Fruit fly (Drosophila melanogaster) whole organism, embryonic: ENCODE results near the gene alpha-Spec.

Experiments used
- Asciz ChIP-seq: fragments of 200-800 bp; sonication (Bioruptor generic); optimal IDR thresholded peaks from 2 replicates; lab custom pipeline; 2017; ENCODE audit warnings: missing biosample characterization, mild to moderate bottlenecking, missing genetic modification characterization, missing genetic modification reagents
- BEAF-32 ChIP-seq: fragments of 200-800 bp; sonication (Bioruptor generic); optimal IDR thresholded peaks from 3 replicates; lab custom pipeline; 2017; ENCODE audit warnings: missing biosample characterization, missing genetic modification characterization, mild to moderate bottlenecking, moderate library complexity, missing genetic modification reagents
- Blimp-1 ChIP-seq: fragments of 200-800 bp; sonication (Bioruptor generic); optimal IDR thresholded peaks from 3 replicates; lab custom pipeline; 2018; ENCODE audit warnings: missing biosample characterization, missing genetic modification characterization, mild to moderate bottlenecking, moderate library complexity, missing genetic modification reagents
- CG10209 ChIP-seq: fragments of 200-800 bp; sonication (Bioruptor generic); optimal IDR thresholded peaks from 3 replicates; lab custom pipeline; 2017; ENCODE audit warnings: missing biosample characterization, mild to moderate bottlenecking, missing genetic modification characterization, missing genetic modification reagents
- CG10959 ChIP-seq: fragments of 200-800 bp; sonication (Bioruptor generic); IDR thresholded peaks from 2 replicates; pipeline ENCODE4 v1.3.6; 2022; ENCODE audit warnings: missing biosample characterization, missing genetic modification characterization
- CG12071 ChIP-seq: fragments of 200-800 bp; sonication (Bioruptor generic); optimal IDR thresholded peaks from 3 replicates; lab custom pipeline; 2018; ENCODE audit warnings: missing biosample characterization, mild to moderate bottlenecking, missing genetic modification characterization
- CG12104 ChIP-seq: fragments of 200-800 bp; sonication (Bioruptor generic); optimal IDR thresholded peaks from 3 replicates; lab custom pipeline; 2016; ENCODE audit warnings: missing biosample characterization, missing genetic modification characterization
- CG14965 ChIP-seq: fragments of 200-800 bp; sonication (Bioruptor generic); optimal IDR thresholded peaks from 2 replicates; lab custom pipeline; 2016; ENCODE audit warnings: missing biosample characterization, missing genetic modification characterization, borderline replicate concordance
- CG15073 ChIP-seq: fragments of 200-800 bp; sonication (Bioruptor generic); optimal IDR thresholded peaks from 2 replicates; lab custom pipeline; 2016; ENCODE audit warnings: missing biosample characterization, missing genetic modification characterization
- CG15479 ChIP-seq: fragments of 200-800 bp; sonication (Bioruptor generic); optimal IDR thresholded peaks from 3 replicates; lab custom pipeline; 2019; ENCODE audit warnings: missing biosample characterization, mild to moderate bottlenecking, missing genetic modification characterization, moderate library complexity
- CG15514 ChIP-seq: fragments of 200-800 bp; sonication (Bioruptor generic); optimal IDR thresholded peaks from 3 replicates; lab custom pipeline; 2017; ENCODE audit warnings: missing biosample characterization, missing genetic modification characterization, mild to moderate bottlenecking, moderate library complexity, missing genetic modification reagents
- CG15696 ChIP-seq: fragments of 200-800 bp; sonication (Bioruptor generic); optimal IDR thresholded peaks from 2 replicates; lab custom pipeline; 2019; ENCODE audit warnings: missing biosample characterization, mild to moderate bottlenecking, missing genetic modification characterization, moderate library complexity
- CG1603 ChIP-seq: fragments of 200-800 bp; sonication (Bioruptor generic); optimal IDR thresholded peaks from 2 replicates; lab custom pipeline; 2019; ENCODE audit warnings: missing biosample characterization, mild to moderate bottlenecking, missing genetic modification characterization, moderate library complexity
- CG16815 ChIP-seq: fragments of 200-800 bp; sonication (Bioruptor generic); optimal IDR thresholded peaks from 3 replicates; lab custom pipeline; 2017; ENCODE audit warnings: missing biosample characterization, mild to moderate bottlenecking, missing genetic modification characterization
- CG17802 ChIP-seq: fragments of 200-800 bp; sonication (Bioruptor generic); optimal IDR thresholded peaks from 2 replicates; lab custom pipeline; 2018; ENCODE audit warnings: missing biosample characterization, mild to moderate bottlenecking, missing genetic modification characterization, moderate library complexity
- CG18262 ChIP-seq: fragments of 200-800 bp; optimal IDR thresholded peaks from 3 replicates; lab custom pipeline; 2019; ENCODE audit warnings: missing biosample characterization, mild to moderate bottlenecking, missing genetic modification characterization, moderate library complexity
- CG1832 ChIP-seq: fragments of 200-800 bp; sonication (Bioruptor generic); optimal IDR thresholded peaks from 2 replicates; lab custom pipeline; 2017; ENCODE audit warnings: missing biosample characterization, mild to moderate bottlenecking, missing genetic modification characterization, inconsistent platforms
- CG34376 ChIP-seq: fragments of 200-800 bp; sonication (Bioruptor generic); optimal IDR thresholded peaks from 2 replicates; lab custom pipeline; 2018; ENCODE audit warnings: missing biosample characterization, mild to moderate bottlenecking, missing genetic modification characterization
- CG42726 ChIP-seq: fragments of 200-800 bp; sonication (Bioruptor generic); IDR thresholded peaks from 2 replicates; pipeline ENCODE4 v1.3.6; 2022; ENCODE audit warnings: missing biosample characterization, missing genetic modification characterization; ENCODE audit not compliant: partially characterized antibody
- CG6765 ChIP-seq: fragments of 200-800 bp; sonication (Bioruptor generic); optimal IDR thresholded peaks from 3 replicates; lab custom pipeline; 2017; ENCODE audit warnings: missing biosample characterization, mild to moderate bottlenecking, missing genetic modification characterization
- CG7745 ChIP-seq: fragments of 200-800 bp; sonication (Bioruptor generic); optimal IDR thresholded peaks from 2 replicates; lab custom pipeline; 2018; ENCODE audit warnings: missing biosample characterization, mild to moderate bottlenecking, missing genetic modification characterization, moderate library complexity
- CG7987 ChIP-seq: fragments of 200-800 bp; sonication (Bioruptor generic); optimal IDR thresholded peaks from 2 replicates; lab custom pipeline; 2018; ENCODE audit warnings: missing biosample characterization, mild to moderate bottlenecking, missing genetic modification characterization, moderate library complexity
- CG8281 ChIP-seq: fragments of 200-800 bp; sonication (Bioruptor generic); optimal IDR thresholded peaks from 2 replicates; lab custom pipeline; 2018; ENCODE audit warnings: missing biosample characterization, mild to moderate bottlenecking, missing genetic modification characterization, moderate library complexity
- D19B ChIP-seq: fragments of 200-800 bp; sonication (Bioruptor generic); optimal IDR thresholded peaks from 2 replicates; lab custom pipeline; 2017; ENCODE audit warnings: missing biosample characterization, mild to moderate bottlenecking, missing genetic modification characterization
- GATAe ChIP-seq: fragments of 200-800 bp; sonication (Bioruptor generic); conservative IDR thresholded peaks from 2 replicates; pipeline ENCODE4 v1.3.6; 2022; ENCODE audit warnings: missing biosample characterization, missing genetic modification characterization
- HmgD ChIP-seq: fragments of 200-800 bp; sonication (Bioruptor generic); optimal IDR thresholded peaks from 3 replicates; lab custom pipeline; 2016; ENCODE audit warnings: missing biosample characterization, missing genetic modification characterization
- Neu2 ChIP-seq: fragments of 200-800 bp; sonication (Bioruptor generic); optimal IDR thresholded peaks from 3 replicates; lab custom pipeline; 2016; ENCODE audit warnings: missing biosample characterization, missing genetic modification characterization, borderline replicate concordance
- NfI ChIP-seq: fragments of 200-800 bp; sonication (Bioruptor generic); optimal IDR thresholded peaks from 3 replicates; lab custom pipeline; 2018; ENCODE audit warnings: missing biosample characterization, mild to moderate bottlenecking, missing genetic modification characterization, moderate library complexity
- Optix ChIP-seq: fragments of 200-800 bp; sonication (Bioruptor generic); IDR thresholded peaks from 3 replicates; pipeline ENCODE4 v1.3.6; 2022; ENCODE audit warnings: missing biosample characterization, missing genetic modification characterization
- Sry-β ChIP-seq: fragments of 200-800 bp; sonication (Bioruptor generic); optimal IDR thresholded peaks from 2 replicates; lab custom pipeline; 2018; ENCODE audit warnings: missing biosample characterization, mild to moderate bottlenecking, missing genetic modification characterization, moderate library complexity
- ac ChIP-seq: fragments of 200-800 bp; sonication (Bioruptor generic); optimal IDR thresholded peaks from 3 replicates; lab custom pipeline; 2017; ENCODE audit warnings: missing biosample characterization, mild to moderate bottlenecking, missing genetic modification characterization
- bcd ChIP-seq: fragments of 200-800 bp; sonication (Bioruptor generic); optimal IDR thresholded peaks from 2 replicates; lab custom pipeline; 2017; ENCODE audit warnings: missing biosample characterization, mild to moderate bottlenecking, missing genetic modification characterization
- bigmax ChIP-seq: fragments of 200-800 bp; sonication (Bioruptor generic); optimal IDR thresholded peaks from 2 replicates; lab custom pipeline; 2018; ENCODE audit warnings: missing biosample characterization, mild to moderate bottlenecking, missing genetic modification characterization
- dati ChIP-seq: fragments of 200-800 bp; sonication (Bioruptor generic); IDR thresholded peaks from 2 replicates; pipeline ENCODE4 v1.3.6; 2022; ENCODE audit warnings: missing biosample characterization, missing genetic modification characterization
- dpn ChIP-seq, 2 experiments: fragments of 200-800 bp; sonication (Bioruptor generic); optimal IDR thresholded peaks; 3 replicates each; lab custom pipeline; 2016; ENCODE audit warnings: missing biosample characterization in 2 of 2, missing genetic modification characterization in 2 of 2
- gce ChIP-seq: fragments of 200-800 bp; sonication (Bioruptor generic); IDR thresholded peaks from 3 replicates; pipeline ENCODE4 v1.3.6; 2022; ENCODE audit warnings: missing biosample characterization, missing genetic modification characterization
- hkb ChIP-seq, 2 experiments: fragments of 200-800 bp in 1 of 2; fragments of >200 bp in 1 of 2; sonication (Bioruptor generic) in 1 of 2; IDR thresholded peaks in 1 of 2; optimal IDR thresholded peaks in 1 of 2; 2 replicates each; pipeline versions ENCODE4 v1.3.6 to Lab custom; 2017 to 2022; ENCODE audit warnings: missing biosample characterization in 1 of 2, missing genetic modification characterization in 1 of 2
- ken ChIP-seq: fragments of 200-800 bp; sonication (Bioruptor generic); IDR thresholded peaks from 3 replicates; pipeline ENCODE4 v1.3.6; 2022; ENCODE audit warnings: missing biosample characterization, missing genetic modification characterization
- lbe ChIP-seq: fragments of 200-800 bp; sonication (Bioruptor generic); optimal IDR thresholded peaks from 2 replicates; lab custom pipeline; 2016; ENCODE audit warnings: missing biosample characterization, mild to moderate bottlenecking, missing genetic modification characterization
- nmo ChIP-seq: fragments of 200-800 bp; sonication (Bioruptor generic); optimal IDR thresholded peaks from 2 replicates; lab custom pipeline; 2018; ENCODE audit warnings: missing biosample characterization, mild to moderate bottlenecking, missing genetic modification characterization, moderate library complexity
- onecut ChIP-seq: fragments of 200-800 bp; sonication (Bioruptor generic); IDR thresholded peaks from 2 replicates; pipeline ENCODE4 v1.3.6; 2022; ENCODE audit warnings: missing biosample characterization, missing genetic modification characterization
- sc ChIP-seq, 3 experiments: fragments of >200 bp in 2 of 3; fragments of 200-800 bp in 1 of 3; sonication (Bioruptor generic) in 1 of 3; optimal IDR thresholded peaks; 2 replicates in 2 of 3; 3 replicates in 1 of 3; lab custom pipeline; 2017; ENCODE audit warnings: mild to moderate bottlenecking in 1 of 3, missing biosample characterization in 1 of 3, missing genetic modification characterization in 1 of 3, missing genetic modification reagents in 1 of 3
- sr ChIP-seq: fragments of 200-800 bp; sonication (Bioruptor generic); IDR thresholded peaks from 3 replicates; pipeline ENCODE4 v1.3.6; 2022; ENCODE audit warnings: missing biosample characterization, missing genetic modification characterization
- sug ChIP-seq: fragments of 200-800 bp; optimal IDR thresholded peaks from 2 replicates; lab custom pipeline; 2019; ENCODE audit warnings: missing biosample characterization, mild to moderate bottlenecking, missing genetic modification characterization, moderate library complexity
- tgo ChIP-seq: fragments of 200-800 bp; sonication (Bioruptor generic); IDR thresholded peaks from 3 replicates; pipeline ENCODE4 v1.3.6; 2022; ENCODE audit warnings: missing biosample characterization, missing genetic modification characterization
- wek ChIP-seq: fragments of 200-800 bp; sonication (Bioruptor generic); optimal IDR thresholded peaks from 3 replicates; lab custom pipeline; 2018; ENCODE audit warnings: missing biosample characterization, mild to moderate bottlenecking, missing genetic modification characterization, moderate library complexity

alpha-Spec gene

DNA sequence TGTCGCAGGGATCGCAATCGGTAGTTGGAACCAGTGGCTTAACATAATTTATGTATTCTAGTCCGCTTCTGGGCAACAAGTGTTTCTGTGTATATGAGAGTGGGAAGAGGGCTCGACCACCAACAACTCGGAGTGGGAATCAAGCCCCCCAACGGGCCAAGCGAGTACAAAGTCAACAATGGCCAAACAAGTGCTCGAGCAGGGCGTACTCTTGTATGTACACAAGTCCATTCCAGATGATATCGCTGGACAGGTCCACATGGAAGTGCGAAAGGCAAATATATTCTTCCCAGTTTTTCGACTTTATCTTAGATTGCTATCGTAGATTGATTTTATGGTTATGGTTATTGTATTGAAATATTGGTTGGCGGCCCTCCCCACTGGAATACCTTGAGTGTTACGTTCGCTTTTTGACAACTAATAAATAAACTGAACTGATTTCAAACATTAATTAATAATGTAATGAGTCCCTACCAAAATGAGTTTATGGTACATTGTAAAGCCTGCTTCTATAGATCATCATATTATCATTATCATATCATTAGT is 52.5 kb downstream of the alpha-Spec start (continued):
- TF ChIP-seq CG18262 (tag; lab: Kevin White, UChicago) (peak; percentile 14), dpn (GFP tag; optimal IDR thresholded peaks at IDR 0.05; lab: Kevin White, UChicago) (no peak), tgo (GFP tag; lab: Robert Waterston, UW) (no peak), gce (no peak), CG17802 (no peak), CG8281 (tag; lab: Kevin White, UChicago) (peak; percentile 78), NfI (GFP tag; lab: Kevin White, UChicago) (no peak), bigmax (GFP tag; lab: Kevin White, UChicago) (no peak), CG1832 (GFP tag; lab: Kevin White, UChicago) (no peak), D19B (GFP tag; lab: Kevin White, UChicago) (no peak), onecut (GFP tag; lab: Robert Waterston, UW) (peak; percentile 16), Blimp-1 (GFP tag; lab: Kevin White, UChicago) (no peak), CG15514 (GFP tag; lab: Kevin White, UChicago) (peak; percentile 36), CG15479 (no peak), CG34376 (GFP tag; lab: Kevin White, UChicago) (peak; percentile 94), CG14965 (GFP tag; lab: Kevin White, UChicago) (no peak), CG6765 (peak; percentile 2), CG10959 (GFP tag; lab: Robert Waterston, UW) (no peak), nmo (GFP tag; lab: Kevin White, UChicago) (no peak), sr (GFP tag; lab: Robert Waterston, UW) (peak; percentile 17; the same call in 1 of the 3 replicates), GATAe (GFP tag; lab: Robert Waterston, UW) (no peak), CG12104 (GFP tag; lab: Kevin White, UChicago) (peak; percentile 28), hkb (optimal IDR thresholded peaks at IDR 0.05; lab: Kevin White, UChicago) (no peak), hkb (GFP tag; IDR thresholded peaks at IDR 0.05; lab: Robert Waterston, UW) (no peak), lbe (GFP tag; lab: Kevin White, UChicago) (no peak), CG7987 (GFP tag; lab: Kevin White, UChicago) (peak; percentile 8), Sry-β (GFP tag; lab: Kevin White, UChicago) (no peak), wek (GFP tag; lab: Kevin White, UChicago) (peak; percentile 50), ac (GFP tag; lab: Kevin White, UChicago) (peak; percentile 13), CG16815 (GFP tag; lab: Kevin White, UChicago) (no peak), Asciz (GFP tag; lab: Kevin White, UChicago) (no peak), bcd (GFP tag; lab: Kevin White, UChicago) (no peak), CG10209 (GFP tag; lab: Kevin White, UChicago) (peak; percentile 29), sug (tag; lab: Kevin White, UChicago) (peak; percentile 98), ken (GFP tag; lab: Robert Waterston, UW) (0 out of 3 replicates have a peak, but pooled peaks have one; percentile 49), CG15696 (tag; lab: Kevin White, UChicago) (peak; percentile 10), Neu2 (GFP tag; lab: Kevin White, UChicago) (no peak), dati (GFP tag; lab: Robert Waterston, UW) (no peak), CG7745 (no peak), HmgD (no peak), CG15073 (no peak), CG1603 (peak; percentile 34), BEAF-32 (GFP tag; lab: Kevin White, UChicago) (no peak), CG42726 (GFP tag; lab: Robert Waterston, UW) (no peak), sc (optimal IDR thresholded peaks at IDR 0.05; lab: Kevin White, UChicago) (no peak), sc (GFP tag; optimal IDR thresholded peaks at IDR 0.05; lab: Kevin White, UChicago) (peak; percentile 15), Optix (GFP tag; lab: Robert Waterston, UW) (no peak), CG12071 (GFP tag; lab: Kevin White, UChicago) (peak; percentile 29)
- TF ChIP-seq, all 482 proteins: peak for 66
